Fruit fly (Drosophila melanogaster): Measurements from ENCODE around the gene Msp300.

The Msp300 gene

dm6 chr2L:5225547-5226213 is 125.0 kb downstream of the Msp300 start (continued):
- TF ChIP-seq CG11247 (GFP tag; IDR thresholded peaks at IDR 0.05) (no peak), prd (optimal IDR thresholded peaks at IDR 0.05) (no peak), prd (GFP tag; IDR thresholded peaks at IDR 0.05) (peak; percentile 54; the same call in 1 of the 3 replicates), CG2129 (GFP tag; IDR thresholded peaks at IDR 0.05; ENCODE audit: partially characterized antibody) (no peak), CG13624 (GFP tag; optimal IDR thresholded peaks at IDR 0.05) (peak; percentile 49), Abd-B (GFP tag; optimal IDR thresholded peaks at IDR 0.05) (no peak), CG14667 (GFP tag; IDR thresholded peaks at IDR 0.05) (no peak; the same call in 1 of the 2 replicates), CG10209 (GFP tag; optimal IDR thresholded peaks at IDR 0.05) (peak; percentile 17), Meics (GFP tag; optimal IDR thresholded peaks at IDR 0.05) (peak; percentile 36), CG31365 (tag; optimal IDR thresholded peaks at IDR 0.05) (no peak), CG6813 (GFP tag; optimal IDR thresholded peaks at IDR 0.05) (peak; percentile 17), CG31224 (GFP tag; IDR thresholded peaks at IDR 0.05) (peak; percentile 44), CG11504 (tag; optimal IDR thresholded peaks at IDR 0.05) (peak; percentile 64), Hr51 (GFP tag; optimal IDR thresholded peaks at IDR 0.05) (peak in 1 of 2 experiments; percentile 43), CG12659 (GFP tag; optimal IDR thresholded peaks at IDR 0.05) (peak; percentile 16), cwo (GFP tag; optimal IDR thresholded peaks at IDR 0.05) (peak; percentile 76), CHES-1-like (GFP tag; optimal IDR thresholded peaks at IDR 0.05) (peak; percentile 1), Aef1 (GFP tag; IDR thresholded peaks at IDR 0.05) (no peak), Max (GFP tag; optimal IDR thresholded peaks at IDR 0.05) (peak; percentile 12), abd-A (tag; optimal IDR thresholded peaks at IDR 0.05) (peak; percentile 5), croc (GFP tag; conservative IDR thresholded peaks at IDR 0.05) (no peak), vvl (GFP tag; IDR thresholded peaks at IDR 0.05) (peak; percentile 57), tin (GFP tag; optimal IDR thresholded peaks at IDR 0.05) (no peak), CG10543 (GFP tag; optimal IDR thresholded peaks at IDR 0.05) (peak; percentile 39), CG8281 (tag; optimal IDR thresholded peaks at IDR 0.05) (no peak), Dip3 (GFP tag; optimal IDR thresholded peaks at IDR 0.05) (no peak), unc-4 (GFP tag; IDR thresholded peaks at IDR 0.05; ENCODE audit: partially characterized antibody) (no peak), so (GFP tag; IDR thresholded peaks at IDR 0.05) (no peak), unpg (GFP tag; optimal IDR thresholded peaks at IDR 0.05) (peak; percentile 21), Hr39 (optimal IDR thresholded peaks at IDR 0.05) (no peak), scrt (GFP tag; optimal IDR thresholded peaks at IDR 0.05) (peak; percentile 15), dpn (GFP tag; optimal IDR thresholded peaks at IDR 0.05) (peak; percentile 15 to 30), CG15073 (GFP tag; optimal IDR thresholded peaks at IDR 0.05) (no peak), CG11695 (GFP tag; IDR thresholded peaks at IDR 0.05) (0 out of 3 replicates have a peak, but pooled peaks have one; percentile 9), Atf3 (GFP tag; optimal IDR thresholded peaks at IDR 0.05) (no peak), sens (GFP tag) (peak; percentile 84), esg (GFP tag; conservative IDR thresholded peaks at IDR 0.05) (0 out of 2 replicates have a peak, but pooled peaks have one; percentile 10), Poxn (GFP tag; IDR thresholded peaks at IDR 0.05) (no peak), row (GFP tag; IDR thresholded peaks at IDR 0.05) (peak; percentile 82), CG6765 (GFP tag; optimal IDR thresholded peaks at IDR 0.05) (no peak), CG6175 (GFP tag; IDR thresholded peaks at IDR 0.05) (peak; percentile 44; the same call in 2 of the 3 replicates), Hand (GFP tag; optimal IDR thresholded peaks at IDR 0.05) (no peak), CG33213 (GFP tag; optimal IDR thresholded peaks at IDR 0.05) (no peak), Dip2 (GFP tag; IDR thresholded peaks at IDR 0.05) (no peak), MBD-R2 (GFP tag; IDR thresholded peaks at IDR 0.05) (0 out of 2 replicates have a peak, but pooled peaks have one; percentile 14), vnd (GFP tag; IDR thresholded peaks at IDR 0.05; ENCODE audit: partially characterized antibody) (no peak), CG12155 (GFP tag; optimal IDR thresholded peaks at IDR 0.05) (no peak), br (optimal IDR thresholded peaks at IDR 0.05) (no peak), wdn (GFP tag; IDR thresholded peaks at IDR 0.05) (0 out of 2 replicates have a peak, but pooled peaks have one; percentile 34), Xbp1 (GFP tag; optimal IDR thresholded peaks at IDR 0.05) (no peak)

All from whole organism, embryonic.